Fruit fly (Drosophila melanogaster): Measurements from ENCODE around the gene mei-41.

mei-41 gene

dm6 chrX:16385942-16386392 lies 5.5 kb upstream of the mei-41 start (continued):
- TF ChIP-seq Dbx (GFP tag; IDR thresholded peaks at IDR 0.05) (no peak), CG9215 (GFP tag; IDR thresholded peaks at IDR 0.05) (no peak), jigr1 (GFP tag; IDR thresholded peaks at IDR 0.05) (no peak), MBD-R2 (GFP tag; IDR thresholded peaks at IDR 0.05) (0 out of 2 replicates have a peak, but pooled peaks have one; percentile 19), Tbp (GFP tag; optimal IDR thresholded peaks at IDR 0.05) (no peak), CG17361 (GFP tag; IDR thresholded peaks at IDR 0.05) (peak; percentile 52; the same call in 1 of the 3 replicates), NFAT (GFP tag; IDR thresholded peaks at IDR 0.05) (no peak), CG1832 (GFP tag; optimal IDR thresholded peaks at IDR 0.05) (no peak), CG2678 (tag; optimal IDR thresholded peaks at IDR 0.05) (peak; percentile 68), lbe (GFP tag; optimal IDR thresholded peaks at IDR 0.05) (no peak), CG13775 (GFP tag; optimal IDR thresholded peaks at IDR 0.05) (peak; percentile 27), gcm2 (GFP tag; optimal IDR thresholded peaks at IDR 0.05) (no peak), CG18764 (GFP tag; optimal IDR thresholded peaks at IDR 0.05) (no peak), usp (GFP tag; optimal IDR thresholded peaks at IDR 0.05) (no peak), kni (GFP tag; optimal IDR thresholded peaks at IDR 0.05) (no peak), maf-S (GFP tag; optimal IDR thresholded peaks at IDR 0.05) (no peak), CG17802 (tag; optimal IDR thresholded peaks at IDR 0.05) (no peak), Lpt (GFP tag; optimal IDR thresholded peaks at IDR 0.05) (no peak), CG10959 (GFP tag; IDR thresholded peaks at IDR 0.05) (no peak), gsb-n (tag; optimal IDR thresholded peaks at IDR 0.05) (no peak), ems (GFP tag; optimal IDR thresholded peaks at IDR 0.05) (peak; percentile 1), CG1603 (tag; optimal IDR thresholded peaks at IDR 0.05) (no peak), croc (GFP tag; conservative IDR thresholded peaks at IDR 0.05) (no peak), CG3995 (GFP tag; optimal IDR thresholded peaks at IDR 0.05) (no peak), CG16863 (GFP tag; optimal IDR thresholded peaks at IDR 0.05) (no peak), D19B (GFP tag; optimal IDR thresholded peaks at IDR 0.05) (peak; percentile 13), dimm (GFP tag; IDR thresholded peaks at IDR 0.05) (no peak), CG8281 (tag; optimal IDR thresholded peaks at IDR 0.05) (no peak), CG14050 (GFP tag; IDR thresholded peaks at IDR 0.05) (no peak), Nf-YA (GFP tag; IDR thresholded peaks at IDR 0.05) (no peak), CG10274 (GFP tag; optimal IDR thresholded peaks at IDR 0.05) (no peak), tin (GFP tag; optimal IDR thresholded peaks at IDR 0.05) (no peak), CG5180 (GFP tag; optimal IDR thresholded peaks at IDR 0.05) (no peak), CG2875 (GFP tag; optimal IDR thresholded peaks at IDR 0.05) (peak; percentile 29), dm (GFP tag; optimal IDR thresholded peaks at IDR 0.05) (peak; percentile 3), HHEX (GFP tag; optimal IDR thresholded peaks at IDR 0.05) (peak; percentile 32), Antp (GFP tag; optimal IDR thresholded peaks at IDR 0.05) (no peak), CG8089 (GFP tag; optimal IDR thresholded peaks at IDR 0.05) (no peak), Trl (optimal IDR thresholded peaks at IDR 0.05) (no peak), Trl (GFP tag; optimal IDR thresholded peaks at IDR 0.05) (peak; percentile 11), CG7928 (GFP tag; optimal IDR thresholded peaks at IDR 0.05) (peak; percentile 12), yki (optimal IDR thresholded peaks at IDR 0.05) (no peak), knrl (GFP tag; IDR thresholded peaks at IDR 0.05; ENCODE audit: partially characterized antibody) (no peak), CG7372 (GFP tag; IDR thresholded peaks at IDR 0.05) (no peak), ab (GFP tag; optimal IDR thresholded peaks at IDR 0.05) (no peak), CG3281 (GFP tag; optimal IDR thresholded peaks at IDR 0.05) (peak; percentile 63), lilli (GFP tag; optimal IDR thresholded peaks at IDR 0.05) (peak; percentile 50), toy (GFP tag; IDR thresholded peaks at IDR 0.05) (no peak), CG11695 (GFP tag; IDR thresholded peaks at IDR 0.05) (0 out of 3 replicates have a peak, but pooled peaks have one; percentile 31), CG2712 (tag; optimal IDR thresholded peaks at IDR 0.05) (peak; percentile 35), pum (GFP tag; optimal IDR thresholded peaks at IDR 0.05) (peak; percentile 6), Mad (GFP tag; optimal IDR thresholded peaks at IDR 0.05) (no peak), rib (GFP tag; IDR thresholded peaks at IDR 0.05) (no peak), otp (GFP tag; IDR thresholded peaks at IDR 0.05) (no peak)

Data from whole organism, embryonic.